Worm (Caenorhabditis elegans): Measurements from ENCODE around the gene glb-11.

- TF ChIP-seq tab-1 (GFP tag; IDR thresholded peaks at IDR 0.05) (no peak), klf-2 (GFP tag; conservative IDR thresholded peaks at IDR 0.05) (no peak)
Measured at ce11 chrIII:4028061-4028460, 36.1 kb upstream of the glb-11 start, which contains the start of gene T02C12.5.
